Worm (Caenorhabditis elegans) whole organism, L4 larva: ENCODE data around the gene rpoa-12.

Experiments
- F26F4.8 ChIP-seq: fragments of 200-800 bp; sonication (Bioruptor generic); conservative IDR thresholded peaks from 2 replicates; pipeline ENCODE4 v1.3.6; 2022; ENCODE audit warnings: missing genetic modification characterization, missing compliant biosample characterization
- F37D6.2 ChIP-seq: sonication (generic microtip); optimal IDR thresholded peaks from 2 replicates; lab custom pipeline; 2016; ENCODE audit warnings: mild to moderate bottlenecking, missing genetic modification characterization, missing compliant biosample characterization
- F44E2.7 ChIP-seq: fragments of 200-800 bp; sonication (Bioruptor generic); IDR thresholded peaks from 2 replicates; pipeline ENCODE4 v2.1.2; 2022; ENCODE audit warnings: missing genetic modification characterization, missing compliant biosample characterization
- R02D3.7 ChIP-seq: fragments of 150-350 bp; sonication (generic microtip); optimal IDR thresholded peaks from 3 replicates; lab custom pipeline; 2014; ENCODE audit warnings: missing biosample characterization, missing genetic modification characterization
- T20F7.1 ChIP-seq: fragments of 200-800 bp; sonication (Bioruptor generic); optimal IDR thresholded peaks from 2 replicates; lab custom pipeline; 2018; ENCODE audit warnings: mild to moderate bottlenecking, missing genetic modification characterization, missing compliant biosample characterization
- ZK546.5 ChIP-seq, 2 experiments: sonication (generic microtip); optimal IDR thresholded peaks; 2 replicates each; lab custom pipeline; 2017; ENCODE audit warnings: missing biosample characterization in 2 of 2, missing genetic modification characterization in 2 of 2
- ama-1 ChIP-seq: fragments of 150-350 bp; optimal IDR thresholded peaks from 2 replicates; lab custom pipeline; 2014; ENCODE audit warnings: inconsistent platforms, mixed read lengths
- arid-1 ChIP-seq: fragments of 200-800 bp; sonication (Bioruptor generic); conservative IDR thresholded peaks from 2 replicates; pipeline ENCODE4 v1.3.6; 2022; ENCODE audit warnings: missing genetic modification reagents, missing genetic modification characterization, missing compliant biosample characterization
- ceh-44 ChIP-seq: fragments of 200-800 bp; sonication (Bioruptor generic); IDR thresholded peaks from 2 replicates; pipeline ENCODE4 v1.3.6; 2022; ENCODE audit warnings: missing genetic modification reagents, missing genetic modification characterization, missing compliant biosample characterization
- daf-16 ChIP-seq, 3 experiments: sonication (generic microtip); optimal IDR thresholded peaks; 2 replicates each; lab custom pipeline; 2016 to 2017; ENCODE audit warnings: missing genetic modification characterization in 3 of 3, missing genetic modification reagents in 3 of 3, mild to moderate bottlenecking in 2 of 3, missing compliant biosample characterization in 2 of 3, missing biosample characterization in 1 of 3, moderate library complexity in 1 of 3
- daf-19 ChIP-seq: fragments of 200-800 bp; sonication (Bioruptor generic); conservative IDR thresholded peaks from 2 replicates; pipeline ENCODE4 v1.3.6; 2022; ENCODE audit warnings: missing genetic modification characterization, missing compliant biosample characterization
- daf-8 ChIP-seq: fragments of 200-800 bp; sonication (Bioruptor generic); IDR thresholded peaks from 2 replicates; pipeline ENCODE4 v1.3.6; 2022; ENCODE audit warnings: missing genetic modification characterization, missing compliant biosample characterization
- dpl-1 ChIP-seq: fragments of 150-350 bp; optimal IDR thresholded peaks from 2 replicates; lab custom pipeline; 2014; ENCODE audit warnings: missing biosample characterization, missing genetic modification reagents, missing genetic modification characterization
- duxl-1 ChIP-seq: sonication (generic microtip); optimal IDR thresholded peaks from 2 replicates; lab custom pipeline; 2016; ENCODE audit warnings: mild to moderate bottlenecking, missing genetic modification characterization, moderate library complexity, missing compliant biosample characterization; ENCODE audit not compliant: poor library complexity
- gei-8 ChIP-seq: fragments of 200-800 bp; sonication (Bioruptor generic); optimal IDR thresholded peaks from 2 replicates; lab custom pipeline; 2018; ENCODE audit warnings: mild to moderate bottlenecking, missing genetic modification characterization, missing compliant biosample characterization
- lim-7 ChIP-seq: fragments of 200-800 bp; sonication (Bioruptor generic); IDR thresholded peaks from 2 replicates; pipeline ENCODE4 v1.3.6; 2022; ENCODE audit warnings: missing genetic modification characterization, missing compliant biosample characterization
- lin-13 ChIP-seq: fragments of 150-350 bp; optimal IDR thresholded peaks from 2 replicates; lab custom pipeline; 2014; ENCODE audit warnings: missing biosample characterization, missing genetic modification reagents, missing genetic modification characterization
- lin-38 ChIP-seq: fragments of 200-800 bp; sonication (Bioruptor generic); IDR thresholded peaks from 2 replicates; pipeline ENCODE4 v1.3.6; 2022; ENCODE audit warnings: missing genetic modification reagents, missing genetic modification characterization, missing compliant biosample characterization
- lsy-2 ChIP-seq, 2 experiments: fragments of 150-350 bp in 1 of 2; sonication (generic microtip) in 1 of 2; optimal IDR thresholded peaks; 2 replicates each; lab custom pipeline; 2014 to 2017; ENCODE audit warnings: missing biosample characterization in 2 of 2, missing genetic modification characterization in 2 of 2
- madf-5 ChIP-seq, 2 experiments: fragments of 200-800 bp; sonication (Bioruptor generic); IDR thresholded peaks; 2 replicates each; pipeline ENCODE4 v1.3.6; 2022; ENCODE audit warnings: missing compliant biosample characterization in 2 of 2, missing genetic modification characterization in 2 of 2
- madf-9 ChIP-seq: fragments of 200-800 bp; sonication (Bioruptor generic); conservative IDR thresholded peaks from 2 replicates; pipeline ENCODE4 v1.3.6; 2022; ENCODE audit warnings: missing genetic modification reagents, missing genetic modification characterization, missing compliant biosample characterization
- mdl-1 ChIP-seq, 2 experiments: fragments of 150-350 bp in 1 of 2; sonication (generic microtip) in 1 of 2; optimal IDR thresholded peaks; 2 replicates each; lab custom pipeline; 2014 to 2017; ENCODE audit warnings: missing biosample characterization in 2 of 2, missing genetic modification characterization in 2 of 2
- mes-2 ChIP-seq: sonication (generic microtip); optimal IDR thresholded peaks from 2 replicates; lab custom pipeline; 2016; ENCODE audit warnings: missing genotype, mild to moderate bottlenecking, missing genetic modification characterization, missing compliant biosample characterization; ENCODE audit not compliant: poor library complexity, severe bottlenecking
- nhr-111 ChIP-seq: fragments of 200-800 bp; sonication (Bioruptor generic); optimal IDR thresholded peaks from 2 replicates; lab custom pipeline; 2018; ENCODE audit warnings: mild to moderate bottlenecking, missing genetic modification characterization, missing compliant biosample characterization
- nhr-41 ChIP-seq: fragments of 200-800 bp; sonication (Bioruptor generic); IDR thresholded peaks from 2 replicates; pipeline ENCODE4 v1.3.6; 2022; ENCODE audit warnings: missing genetic modification reagents, missing genetic modification characterization, missing compliant biosample characterization
- nhr-42 ChIP-seq: fragments of 200-800 bp; sonication (Bioruptor generic); IDR thresholded peaks from 2 replicates; pipeline ENCODE4 v1.3.6; 2022; ENCODE audit warnings: missing genetic modification characterization, missing compliant biosample characterization
- nhr-6 ChIP-seq: fragments of 150-350 bp; optimal IDR thresholded peaks from 2 replicates; lab custom pipeline; 2014; ENCODE audit warnings: missing biosample characterization, missing genetic modification characterization
- php-3 ChIP-seq: fragments of 200-800 bp; sonication (Bioruptor generic); IDR thresholded peaks from 2 replicates; pipeline ENCODE4 v1.3.6; 2022; ENCODE audit warnings: missing genetic modification reagents, missing genetic modification characterization, missing compliant biosample characterization
- saeg-2 ChIP-seq: fragments of 200-800 bp; sonication (Bioruptor generic); IDR thresholded peaks from 2 replicates; pipeline ENCODE4 v1.3.6; 2022; ENCODE audit warnings: missing genetic modification reagents, missing genetic modification characterization, missing compliant biosample characterization
- sdz-12 ChIP-seq: fragments of 200-800 bp; sonication (Bioruptor generic); optimal IDR thresholded peaks from 2 replicates; lab custom pipeline; 2018; ENCODE audit warnings: mild to moderate bottlenecking, missing genetic modification characterization, missing compliant biosample characterization
- set-16 ChIP-seq: fragments of 200-800 bp; sonication (Bioruptor generic); IDR thresholded peaks from 2 replicates; pipeline ENCODE4 v1.3.6; 2022; ENCODE audit warnings: missing genetic modification reagents, missing genetic modification characterization, missing compliant biosample characterization
- tag-97 ChIP-seq: fragments of 200-800 bp; sonication (Bioruptor generic); IDR thresholded peaks from 2 replicates; pipeline ENCODE4 v1.3.6; 2022; ENCODE audit warnings: missing genetic modification characterization, missing compliant biosample characterization
- zfp-2 ChIP-seq: sonication (generic microtip); optimal IDR thresholded peaks from 2 replicates; lab custom pipeline; 2016; ENCODE audit warnings: mild to moderate bottlenecking, missing genetic modification characterization, missing compliant biosample characterization
- zfp-3 ChIP-seq: fragments of 200-800 bp; sonication (Bioruptor generic); conservative IDR thresholded peaks from 2 replicates; pipeline ENCODE4 v1.3.6; 2022; ENCODE audit warnings: missing genetic modification reagents, missing genetic modification characterization, missing compliant biosample characterization
- zip-2 ChIP-seq: fragments of 150-350 bp; optimal IDR thresholded peaks from 2 replicates; lab custom pipeline; 2014; ENCODE audit warnings: missing biosample characterization, missing genetic modification characterization
- ztf-11 ChIP-seq: fragments of 150-350 bp; optimal IDR thresholded peaks from 2 replicates; lab custom pipeline; 2014; ENCODE audit warnings: missing biosample characterization, missing genetic modification characterization
- ztf-7 ChIP-seq: fragments of 150-350 bp; optimal IDR thresholded peaks from 2 replicates; lab custom pipeline; 2014; ENCODE audit warnings: missing biosample characterization, missing genetic modification characterization

The rpoa-12 gene

DNA sequence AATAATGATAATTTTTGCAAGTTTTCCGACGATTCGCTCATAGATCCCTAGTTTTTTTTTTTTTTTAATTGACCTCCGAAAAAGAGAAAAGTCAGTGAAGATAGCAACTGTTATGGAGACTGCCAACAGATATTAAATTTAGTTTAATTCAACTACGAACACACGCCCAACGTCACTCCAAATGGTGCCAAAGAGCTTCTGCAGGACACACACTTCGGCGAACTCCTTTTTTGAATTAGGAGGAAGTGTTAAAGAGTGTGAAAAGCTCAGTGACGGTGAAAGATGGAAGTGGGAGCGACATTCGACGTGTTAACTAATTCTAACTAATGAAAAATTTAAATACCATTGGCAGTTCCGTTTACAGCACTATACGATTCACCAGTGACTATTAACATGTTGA, 11.1 kb downstream of the rpoa-12 start:
- TF ChIP-seq madf-9 (GFP tag; lab: Robert Waterston, UW) (no peak), set-16 (no peak), nhr-42 (GFP tag; lab: Robert Waterston, UW) (no peak), duxl-1 (tag; lab: Kevin White, UChicago) (no peak), ama-1 (lab: Kevin White, UChicago) (peak; percentile 45), php-3 (GFP tag; lab: Robert Waterston, UW) (no peak), F44E2.7 (GFP tag; lab: Robert Waterston, UW) (no peak), R02D3.7 (tag; lab: Kevin White, UChicago) (no peak), mes-2 (peak; percentile 35), lim-7 (0 out of 2 replicates have a peak, but pooled peaks have one; percentile 45), arid-1 (GFP tag; lab: Robert Waterston, UW) (0 out of 2 replicates have a peak, but pooled peaks have one; percentile 40), ZK546.5 (tag; optimal IDR thresholded peaks at IDR 0.05; lab: Kevin White, UChicago) (no peak), lin-38 (peak; percentile 35; the same call in 1 of the 2 replicates), mdl-1 (tag; optimal IDR thresholded peaks at IDR 0.05; lab: Kevin White, UChicago) (no peak), sdz-12 (GFP tag; lab: Kevin White, UChicago) (no peak), gei-8 (no peak), ceh-44 (GFP tag; lab: Robert Waterston, UW) (no peak), dpl-1 (no peak), lsy-2 (tag; optimal IDR thresholded peaks at IDR 0.05; lab: Kevin White, UChicago) (no peak), tag-97 (GFP tag; lab: Robert Waterston, UW) (no peak), zfp-3 (GFP tag; lab: Robert Waterston, UW) (no peak), daf-19 (no peak), daf-8 (no peak), nhr-41 (GFP tag; lab: Robert Waterston, UW) (no peak), lin-13 (GFP tag; lab: Kevin White, UChicago) (no peak), T20F7.1 (GFP tag; lab: Kevin White, UChicago) (no peak)

DNA sequence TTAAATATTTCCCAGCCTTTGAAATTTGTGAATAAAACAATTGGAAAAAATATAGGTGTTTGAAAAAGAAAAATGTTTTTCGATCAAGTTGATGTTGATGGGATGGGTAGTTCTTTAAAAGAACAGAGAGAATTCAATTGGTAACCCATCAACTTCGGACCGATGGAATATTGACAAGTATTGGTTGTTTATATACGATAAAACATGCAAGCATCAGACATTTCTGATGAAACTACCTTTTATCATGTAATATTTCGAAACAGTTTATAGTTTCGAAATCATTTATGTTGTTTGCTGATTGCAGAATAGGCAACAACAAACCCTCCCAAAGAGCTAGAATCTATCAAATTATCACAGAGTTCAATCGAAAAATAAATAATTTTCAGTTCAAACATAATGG, 13.2 kb downstream of the rpoa-12 start:
- peak; percentile 21 for TF ChIP-seq ztf-7 (tag; lab: Kevin White, UChicago)
- no peak for TF ChIP-seq daf-16 (GFP tag; optimal IDR thresholded peaks at IDR 0.05; lab: Kevin White, UChicago)
- TF ChIP-seq daf-16 (tag; optimal IDR thresholded peaks at IDR 0.05; lab: Kevin White, UChicago) = peak; percentile 86
- no peak for TF ChIP-seq madf-5 (GFP tag; IDR thresholded peaks at IDR 0.05; lab: Robert Waterston, UW)
- peak; percentile 39 for TF ChIP-seq zip-2

DNA sequence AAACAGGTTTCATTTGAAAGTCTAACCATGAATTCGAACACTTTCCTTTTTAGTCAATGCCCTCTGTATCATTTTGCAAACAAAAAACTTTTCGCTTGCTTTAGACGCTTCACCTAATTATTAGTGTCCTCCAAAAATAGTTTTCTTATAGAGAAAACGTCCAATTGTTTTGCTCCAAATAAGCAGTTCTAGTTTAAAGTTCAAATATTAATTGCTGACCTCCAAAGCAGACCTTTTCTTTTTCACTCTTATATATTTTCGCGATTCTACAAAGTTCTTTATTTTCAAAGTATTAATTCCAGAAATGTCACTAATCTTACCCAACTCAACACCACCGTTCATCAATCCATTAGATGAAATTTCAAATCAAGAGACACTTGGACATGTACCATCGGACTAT, 14.3 kb downstream of the rpoa-12 start, which contains the start of gene gnrr-2:
TSS of gene gnrr-2 (plus strand) at position 301 of the 400 bp plus-strand sequence.
- TF ChIP-seq ztf-11 = no peak
- TF ChIP-seq daf-8 = no peak
- TF ChIP-seq set-16 = no peak

DNA sequence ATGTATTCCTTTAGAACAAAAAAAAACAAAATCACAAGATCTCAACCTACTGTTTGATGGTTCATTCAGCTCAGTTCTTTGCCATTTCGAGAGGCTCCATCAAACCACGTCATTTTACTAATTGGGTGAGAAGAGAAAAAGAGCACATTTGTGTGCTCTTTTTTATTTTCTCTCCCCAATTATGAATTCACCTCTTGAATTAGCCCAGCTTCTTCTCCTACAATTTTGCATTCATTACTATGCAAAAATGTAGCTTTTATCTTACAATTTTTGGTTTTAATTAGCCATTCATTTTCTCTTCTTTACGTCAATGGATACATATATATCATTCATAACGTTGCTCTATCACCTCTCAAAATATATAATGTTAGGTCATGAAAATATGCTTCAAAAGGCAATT, 17.5 kb downstream of the rpoa-12 start:
- no peak for TF ChIP-seq saeg-2 (GFP tag; lab: Robert Waterston, UW)
- no peak for TF ChIP-seq zfp-2 (tag; lab: Kevin White, UChicago)
- no peak for TF ChIP-seq nhr-111 (GFP tag; lab: Kevin White, UChicago)
- TF ChIP-seq, all 104 proteins: peak for 0

DNA sequence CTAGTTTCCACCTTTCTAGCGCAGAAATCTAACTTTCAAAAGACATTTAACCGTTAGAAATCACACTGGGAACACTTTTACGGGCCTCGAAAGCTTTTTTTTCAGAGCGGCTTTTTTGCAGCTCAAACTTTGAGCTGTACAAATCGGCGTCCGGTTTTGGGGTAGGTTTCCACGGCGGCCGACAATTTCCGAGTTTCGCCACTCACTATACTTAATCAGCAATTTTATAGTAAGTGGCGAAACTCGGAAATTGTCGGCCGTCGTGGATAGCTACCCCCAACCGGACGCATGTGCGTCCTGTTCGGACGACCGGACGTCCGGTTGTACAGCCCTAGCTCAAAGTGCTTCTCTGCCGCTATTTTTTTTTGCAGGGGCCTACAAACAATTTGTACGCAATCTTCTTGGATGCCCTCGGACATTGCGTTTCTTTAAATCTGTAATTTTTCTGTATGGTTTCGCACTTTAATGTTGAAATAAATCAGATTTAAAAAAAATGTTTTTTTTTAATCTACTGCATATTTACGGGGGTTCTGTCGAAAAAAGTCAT, 26.9 kb downstream of the rpoa-12 start:
- TF ChIP-seq daf-8 (no peak), nhr-6 (tag; lab: Kevin White, UChicago) (no peak), F37D6.2 (tag; lab: Kevin White, UChicago) (no peak), F26F4.8 (GFP tag; lab: Robert Waterston, UW) (no peak)
